Worm (Caenorhabditis elegans) whole organism, L4 larva: ENCODE measurements around the gene C50F4.4.
A peak's percentile ranks its signal among the peaks of the same experiment; 100 is the strongest.

ENCODE experiments used
- F26F4.8 ChIP-seq: fragments of 200-800 bp; sonication (Bioruptor generic); conservative IDR thresholded peaks from 2 replicates; pipeline ENCODE4 v1.3.6; 2022; ENCODE audit warnings: missing genetic modification characterization, missing compliant biosample characterization
- T20F7.1 ChIP-seq: fragments of 200-800 bp; sonication (Bioruptor generic); optimal IDR thresholded peaks from 2 replicates; lab custom pipeline; 2018; ENCODE audit warnings: mild to moderate bottlenecking, missing genetic modification characterization, missing compliant biosample characterization
- Y105C5A.15 ChIP-seq: fragments of 200-800 bp; sonication (Bioruptor generic); IDR thresholded peaks from 2 replicates; pipeline ENCODE4 v1.3.6; 2022; ENCODE audit warnings: missing genetic modification characterization, missing compliant biosample characterization
- Y5F2A.4 ChIP-seq: fragments of 200-800 bp; sonication (Bioruptor generic); optimal IDR thresholded peaks from 2 replicates; lab custom pipeline; 2018; ENCODE audit warnings: mild to moderate bottlenecking, missing genetic modification characterization, missing compliant biosample characterization
- Y75B8A.6 ChIP-seq: fragments of 200-800 bp; sonication (Bioruptor generic); IDR thresholded peaks from 2 replicates; pipeline ENCODE4 v1.3.6; 2022; ENCODE audit warnings: missing genetic modification reagents, missing genetic modification characterization, missing compliant biosample characterization
- aly-2 ChIP-seq: sonication (generic microtip); optimal IDR thresholded peaks from 2 replicates; lab custom pipeline; 2018; ENCODE audit warnings: missing biosample characterization, missing genetic modification characterization
- ama-1 ChIP-seq: fragments of 150-350 bp; optimal IDR thresholded peaks from 2 replicates; lab custom pipeline; 2014; ENCODE audit warnings: inconsistent platforms, mixed read lengths
- attf-4 ChIP-seq: sonication (generic microtip); optimal IDR thresholded peaks from 3 replicates; lab custom pipeline; 2017; ENCODE audit warnings: missing biosample characterization, missing genetic modification characterization
- ceh-28 ChIP-seq: fragments of 150-350 bp; optimal IDR thresholded peaks from 2 replicates; lab custom pipeline; 2014; ENCODE audit warnings: missing biosample characterization, missing genetic modification reagents, missing genetic modification characterization
- ceh-32 ChIP-seq: sonication (generic microtip); optimal IDR thresholded peaks from 2 replicates; lab custom pipeline; 2016; ENCODE audit warnings: mild to moderate bottlenecking, missing genetic modification characterization, missing compliant biosample characterization; ENCODE audit not compliant: poor library complexity
- ceh-44 ChIP-seq: fragments of 200-800 bp; sonication (Bioruptor generic); IDR thresholded peaks from 2 replicates; pipeline ENCODE4 v1.3.6; 2022; ENCODE audit warnings: missing genetic modification reagents, missing genetic modification characterization, missing compliant biosample characterization
- ceh-82 ChIP-seq: sonication (generic microtip); optimal IDR thresholded peaks from 2 replicates; lab custom pipeline; 2017; ENCODE audit warnings: missing biosample characterization, missing genetic modification characterization
- ces-1 ChIP-seq: fragments of 150-350 bp; sonication (generic microtip); optimal IDR thresholded peaks from 4 replicates; lab custom pipeline; 2014; ENCODE audit warnings: missing biosample characterization, missing genetic modification reagents, missing genetic modification characterization
- daf-12 ChIP-seq: fragments of 150-350 bp; optimal IDR thresholded peaks from 2 replicates; lab custom pipeline; 2014; ENCODE audit warnings: missing biosample characterization, missing genetic modification reagents, missing genetic modification characterization
- daf-19 ChIP-seq: fragments of 200-800 bp; sonication (Bioruptor generic); conservative IDR thresholded peaks from 2 replicates; pipeline ENCODE4 v1.3.6; 2022; ENCODE audit warnings: missing genetic modification characterization, missing compliant biosample characterization
- dmd-6 ChIP-seq: fragments of 200-800 bp; sonication (Bioruptor generic); IDR thresholded peaks from 2 replicates; pipeline ENCODE4 v1.3.6; 2022; ENCODE audit warnings: missing genetic modification reagents, missing genetic modification characterization, missing compliant biosample characterization
- dmd-8 ChIP-seq: fragments of 200-800 bp; sonication (Bioruptor generic); IDR thresholded peaks from 2 replicates; pipeline ENCODE4 v1.3.6; 2022; ENCODE audit warnings: missing genetic modification characterization, missing compliant biosample characterization
- duxl-1 ChIP-seq: sonication (generic microtip); optimal IDR thresholded peaks from 2 replicates; lab custom pipeline; 2016; ENCODE audit warnings: mild to moderate bottlenecking, missing genetic modification characterization, moderate library complexity, missing compliant biosample characterization; ENCODE audit not compliant: poor library complexity
- egl-27 ChIP-seq: sonication (generic microtip); optimal IDR thresholded peaks from 3 replicates; lab custom pipeline; 2017; ENCODE audit warnings: missing biosample characterization, missing genetic modification reagents, missing genetic modification characterization
- fkh-10 ChIP-seq: fragments of 150-350 bp; optimal IDR thresholded peaks from 2 replicates; lab custom pipeline; 2014; ENCODE audit warnings: missing biosample characterization, missing genetic modification reagents, missing genetic modification characterization
- fos-1 ChIP-seq: fragments of 150-350 bp; optimal IDR thresholded peaks from 2 replicates; lab custom pipeline; 2014; ENCODE audit warnings: missing biosample characterization, missing genetic modification characterization
- hlh-30 ChIP-seq: sonication (generic microtip); optimal IDR thresholded peaks from 2 replicates; lab custom pipeline; 2017; ENCODE audit warnings: antibody characterized with exemption, mild to moderate bottlenecking, missing genetic modification characterization, missing compliant biosample characterization; ENCODE audit not compliant: insufficient read depth
- lim-7 ChIP-seq: fragments of 200-800 bp; sonication (Bioruptor generic); IDR thresholded peaks from 2 replicates; pipeline ENCODE4 v1.3.6; 2022; ENCODE audit warnings: missing genetic modification characterization, missing compliant biosample characterization
- lin-1 ChIP-seq: fragments of 200-800 bp; sonication (Bioruptor generic); IDR thresholded peaks from 2 replicates; pipeline ENCODE4 v1.3.6; 2022; ENCODE audit warnings: missing genetic modification reagents, missing genetic modification characterization, missing compliant biosample characterization
- lin-13 ChIP-seq: fragments of 150-350 bp; optimal IDR thresholded peaks from 2 replicates; lab custom pipeline; 2014; ENCODE audit warnings: missing biosample characterization, missing genetic modification reagents, missing genetic modification characterization
- lin-38 ChIP-seq: fragments of 200-800 bp; sonication (Bioruptor generic); IDR thresholded peaks from 2 replicates; pipeline ENCODE4 v1.3.6; 2022; ENCODE audit warnings: missing genetic modification reagents, missing genetic modification characterization, missing compliant biosample characterization
- lin-39 ChIP-seq: fragments of 150-350 bp; optimal IDR thresholded peaks from 2 replicates; lab custom pipeline; 2014; ENCODE audit warnings: missing biosample characterization, missing genetic modification reagents, missing genetic modification characterization
- madf-9 ChIP-seq: fragments of 200-800 bp; sonication (Bioruptor generic); conservative IDR thresholded peaks from 2 replicates; pipeline ENCODE4 v1.3.6; 2022; ENCODE audit warnings: missing genetic modification reagents, missing genetic modification characterization, missing compliant biosample characterization
- mep-1 ChIP-seq: fragments of 150-350 bp; sonication (generic microtip); optimal IDR thresholded peaks from 3 replicates; lab custom pipeline; 2014; ENCODE audit warnings: missing biosample characterization, missing genetic modification characterization
- mes-2 ChIP-seq: sonication (generic microtip); optimal IDR thresholded peaks from 2 replicates; lab custom pipeline; 2016; ENCODE audit warnings: missing genotype, mild to moderate bottlenecking, missing genetic modification characterization, missing compliant biosample characterization; ENCODE audit not compliant: poor library complexity, severe bottlenecking
- nhr-10 ChIP-seq: fragments of 150-350 bp; optimal IDR thresholded peaks from 2 replicates; lab custom pipeline; 2014; ENCODE audit warnings: missing biosample characterization, missing genetic modification characterization
- nhr-102 ChIP-seq: sonication (generic microtip); optimal IDR thresholded peaks from 2 replicates; lab custom pipeline; 2016; ENCODE audit warnings: mild to moderate bottlenecking, missing genetic modification characterization, moderate library complexity, missing compliant biosample characterization
- nhr-11 ChIP-seq: fragments of 150-350 bp; optimal IDR thresholded peaks from 2 replicates; lab custom pipeline; 2014; ENCODE audit warnings: missing biosample characterization, missing genetic modification characterization
- nhr-111 ChIP-seq: fragments of 200-800 bp; sonication (Bioruptor generic); optimal IDR thresholded peaks from 2 replicates; lab custom pipeline; 2018; ENCODE audit warnings: mild to moderate bottlenecking, missing genetic modification characterization, missing compliant biosample characterization
- nhr-237 ChIP-seq: sonication (generic microtip); optimal IDR thresholded peaks from 2 replicates; lab custom pipeline; 2017; ENCODE audit warnings: missing biosample characterization, missing genetic modification characterization
- nhr-28 ChIP-seq: fragments of 150-350 bp; optimal IDR thresholded peaks from 2 replicates; lab custom pipeline; 2014; ENCODE audit warnings: missing biosample characterization, missing genetic modification characterization
- nhr-41 ChIP-seq: fragments of 200-800 bp; sonication (Bioruptor generic); IDR thresholded peaks from 2 replicates; pipeline ENCODE4 v1.3.6; 2022; ENCODE audit warnings: missing genetic modification reagents, missing genetic modification characterization, missing compliant biosample characterization
- nhr-48 ChIP-seq: sonication (generic microtip); optimal IDR thresholded peaks from 2 replicates; lab custom pipeline; 2016; ENCODE audit warnings: mild to moderate bottlenecking, missing genetic modification characterization, missing compliant biosample characterization
- nhr-6 ChIP-seq: fragments of 150-350 bp; optimal IDR thresholded peaks from 2 replicates; lab custom pipeline; 2014; ENCODE audit warnings: missing biosample characterization, missing genetic modification characterization
- nhr-77 ChIP-seq: fragments of 150-350 bp; optimal IDR thresholded peaks from 2 replicates; lab custom pipeline; 2014; ENCODE audit warnings: missing biosample characterization, missing genetic modification characterization
- pqm-1 ChIP-seq: sonication (generic microtip); optimal IDR thresholded peaks from 2 replicates; lab custom pipeline; 2017; ENCODE audit warnings: missing biosample characterization, missing genetic modification characterization
- saeg-2 ChIP-seq: fragments of 200-800 bp; sonication (Bioruptor generic); IDR thresholded peaks from 2 replicates; pipeline ENCODE4 v1.3.6; 2022; ENCODE audit warnings: missing genetic modification reagents, missing genetic modification characterization, missing compliant biosample characterization
- set-16 ChIP-seq: fragments of 200-800 bp; sonication (Bioruptor generic); IDR thresholded peaks from 2 replicates; pipeline ENCODE4 v1.3.6; 2022; ENCODE audit warnings: missing genetic modification reagents, missing genetic modification characterization, missing compliant biosample characterization
- snpc-1.2 ChIP-seq: fragments of 200-800 bp; sonication (Bioruptor generic); IDR thresholded peaks from 2 replicates; pipeline ENCODE4 v1.3.6; 2022; ENCODE audit warnings: missing genetic modification reagents, missing genetic modification characterization, missing compliant biosample characterization
- spr-3 ChIP-seq: fragments of 200-800 bp; sonication (Bioruptor generic); optimal IDR thresholded peaks from 2 replicates; lab custom pipeline; 2018; ENCODE audit warnings: mild to moderate bottlenecking, missing genetic modification characterization, missing compliant biosample characterization
- tag-97 ChIP-seq: fragments of 200-800 bp; sonication (Bioruptor generic); IDR thresholded peaks from 2 replicates; pipeline ENCODE4 v1.3.6; 2022; ENCODE audit warnings: missing genetic modification characterization, missing compliant biosample characterization
- unc-62 ChIP-seq, 3 experiments: fragments of 150-350 bp in 1 of 3; sonication (generic microtip); optimal IDR thresholded peaks in 2 of 3; peaks in 1 of 3; 1 replicate in 1 of 3; 2 replicates in 2 of 3; lab custom pipeline; 2014 to 2017; ENCODE audit warnings: missing biosample characterization in 3 of 3, missing genetic modification characterization in 3 of 3, missing genetic modification reagents in 3 of 3, missing genotype in 1 of 3
- vab-7 ChIP-seq: fragments of 200-800 bp; sonication (Bioruptor generic); IDR thresholded peaks from 2 replicates; pipeline ENCODE4 v1.3.6; 2022; ENCODE audit warnings: missing genetic modification reagents, missing genetic modification characterization, missing compliant biosample characterization
- zip-11 ChIP-seq: fragments of 200-800 bp; sonication (Bioruptor generic); IDR thresholded peaks from 2 replicates; pipeline ENCODE4 v1.3.6; 2022; ENCODE audit warnings: missing genetic modification characterization, missing compliant biosample characterization
- ztf-7 ChIP-seq: fragments of 150-350 bp; optimal IDR thresholded peaks from 2 replicates; lab custom pipeline; 2014; ENCODE audit warnings: missing biosample characterization, missing genetic modification characterization

Gene C50F4.4

ce11 chrV:9544176-9544632 lies 7.6 kb downstream of the C50F4.4 start, which contains the start of gene mdf-1 (continued):
- TF ChIP-seq nhr-237 (no peak), lin-39 (tag; lab: Kevin White, UChicago) (no peak)

- TF ChIP-seq lin-38 (GFP tag; lab: Robert Waterston, UW) = peak; percentile 61
- TF ChIP-seq unc-62 (GFP tag; optimal IDR thresholded peaks at IDR 0.05 in 1 of 2; lab: Kevin White, UChicago) = peak in 1 of 2 experiments; percentile 81
- no peak for TF ChIP-seq unc-62 (tag; optimal IDR thresholded peaks at IDR 0.05; lab: Kevin White, UChicago)
- TF ChIP-seq ztf-7 (tag; lab: Kevin White, UChicago) = no peak
- TF ChIP-seq hlh-30 (tag; lab: Kevin White, UChicago) = peak; percentile 4
- no peak for TF ChIP-seq aly-2 (tag; lab: Kevin White, UChicago)
- TF ChIP-seq lin-13 (GFP tag; lab: Kevin White, UChicago) = no peak
- TF ChIP-seq daf-19 = no peak
- TF ChIP-seq snpc-1.2 (GFP tag; lab: Robert Waterston, UW) = no peak
- peak; percentile 20 for TF ChIP-seq nhr-48 (tag; lab: Kevin White, UChicago)
- TF ChIP-seq attf-4 = no peak
- TF ChIP-seq set-16 (GFP tag; lab: Robert Waterston, UW) = peak; percentile 24; the same call in 1 of the 2 replicates
- TF ChIP-seq vab-7 = no peak
- no peak for TF ChIP-seq nhr-6
- peak; percentile 27; the same call in 1 of the 2 replicates for TF ChIP-seq dmd-6 (GFP tag; lab: Robert Waterston, UW)
- TF ChIP-seq ceh-44 (GFP tag; lab: Robert Waterston, UW) = no peak
- TF ChIP-seq Y105C5A.15 (GFP tag; lab: Robert Waterston, UW) = no peak
- peak; percentile 76 for TF ChIP-seq nhr-11
- TF ChIP-seq spr-3 (GFP tag; lab: Kevin White, UChicago) = no peak
- peak; percentile 2 for TF ChIP-seq mep-1 (tag; lab: Kevin White, UChicago)
- no peak for TF ChIP-seq madf-9 (GFP tag; lab: Robert Waterston, UW)
- TF ChIP-seq ceh-82 (tag; lab: Kevin White, UChicago) = no peak
- no peak for TF ChIP-seq lin-1 (GFP tag; lab: Robert Waterston, UW)
- no peak for TF ChIP-seq tag-97
- no peak for TF ChIP-seq pqm-1 (tag; lab: Kevin White, UChicago)
- TF ChIP-seq Y75B8A.6 (GFP tag; lab: Robert Waterston, UW) = no peak
- no peak for TF ChIP-seq nhr-10 (tag; lab: Kevin White, UChicago)
- no peak for TF ChIP-seq saeg-2 (GFP tag; lab: Robert Waterston, UW)
- TF ChIP-seq nhr-77 (tag; lab: Kevin White, UChicago) = no peak
- TF ChIP-seq daf-12 (tag; lab: Kevin White, UChicago) = no peak
- peak; percentile 42 for TF ChIP-seq mes-2 (tag; lab: Kevin White, UChicago)
- TF ChIP-seq nhr-111 (GFP tag; lab: Kevin White, UChicago) = no peak
- TF ChIP-seq T20F7.1 = no peak
- TF ChIP-seq ceh-28 (tag; lab: Kevin White, UChicago) = no peak
- TF ChIP-seq egl-27 (tag; lab: Kevin White, UChicago) = no peak
- no peak for TF ChIP-seq fos-1 (tag; lab: Kevin White, UChicago)
- TF ChIP-seq zip-11 = no peak
- peak; percentile 85 for TF ChIP-seq ama-1 (lab: Kevin White, UChicago)
- no peak for TF ChIP-seq Y5F2A.4 (GFP tag; lab: Kevin White, UChicago)
- no peak for TF ChIP-seq nhr-41 (GFP tag; lab: Robert Waterston, UW)
- no peak for TF ChIP-seq F26F4.8 (GFP tag; lab: Robert Waterston, UW)
- TF ChIP-seq nhr-28 (tag; lab: Kevin White, UChicago) = no peak
- TF ChIP-seq lin-39 (tag; lab: Kevin White, UChicago) = no peak
- TF ChIP-seq ceh-32 (tag; lab: Kevin White, UChicago) = no peak
- TF ChIP-seq fkh-10 (GFP tag; lab: Kevin White, UChicago) = no peak
- no peak for TF ChIP-seq lim-7 (GFP tag; lab: Robert Waterston, UW)
- TF ChIP-seq duxl-1 (tag; lab: Kevin White, UChicago) = no peak
- TF ChIP-seq nhr-102 (tag; lab: Kevin White, UChicago) = peak; percentile 44
- TF ChIP-seq dmd-8 = no peak
- no peak for TF ChIP-seq ces-1
Observed at ce11 chrV:9545238-9545709, 8.7 kb downstream of the C50F4.4 start, which contains the start of the genes his-35 and his-41. Gene his-35 (minus strand): TSS chrV:9545288. Gene his-41 (plus strand): TSS chrV:9545536.
